Worm (Caenorhabditis elegans) whole organism, L4 larva: ENCODE measurements around the gene shc-3.
A peak's percentile ranks its signal among the peaks of the same experiment; 100 is the strongest.

Experiments
- F10B5.3 ChIP-seq: sonication (generic microtip); optimal IDR thresholded peaks from 2 replicates; lab custom pipeline; 2016; ENCODE audit warnings: mild to moderate bottlenecking, missing genetic modification characterization, missing compliant biosample characterization
- F37D6.2 ChIP-seq: sonication (generic microtip); optimal IDR thresholded peaks from 2 replicates; lab custom pipeline; 2016; ENCODE audit warnings: mild to moderate bottlenecking, missing genetic modification characterization, missing compliant biosample characterization
- F44E2.7 ChIP-seq: fragments of 200-800 bp; sonication (Bioruptor generic); IDR thresholded peaks from 2 replicates; pipeline ENCODE4 v2.1.2; 2022; ENCODE audit warnings: missing genetic modification characterization, missing compliant biosample characterization
- T20F7.1 ChIP-seq: fragments of 200-800 bp; sonication (Bioruptor generic); optimal IDR thresholded peaks from 2 replicates; lab custom pipeline; 2018; ENCODE audit warnings: mild to moderate bottlenecking, missing genetic modification characterization, missing compliant biosample characterization
- T26A8.4 ChIP-seq: fragments of 200-800 bp; sonication (Bioruptor generic); IDR thresholded peaks from 2 replicates; pipeline ENCODE4 v1.3.6; 2022; ENCODE audit warnings: missing genetic modification characterization, missing compliant biosample characterization
- Y75B8A.6 ChIP-seq: fragments of 200-800 bp; sonication (Bioruptor generic); IDR thresholded peaks from 2 replicates; pipeline ENCODE4 v1.3.6; 2022; ENCODE audit warnings: missing genetic modification reagents, missing genetic modification characterization, missing compliant biosample characterization
- aha-1 ChIP-seq: fragments of 150-350 bp; peaks from one replicate; lab custom pipeline; 2014; ENCODE audit warnings: missing biosample characterization, missing genetic modification characterization
- ceh-28 ChIP-seq: fragments of 150-350 bp; optimal IDR thresholded peaks from 2 replicates; lab custom pipeline; 2014; ENCODE audit warnings: missing biosample characterization, missing genetic modification reagents, missing genetic modification characterization
- ceh-62 ChIP-seq: sonication (generic microtip); optimal IDR thresholded peaks from 2 replicates; lab custom pipeline; 2017; ENCODE audit warnings: missing biosample characterization, missing genetic modification characterization
- ceh-82 ChIP-seq: sonication (generic microtip); optimal IDR thresholded peaks from 2 replicates; lab custom pipeline; 2017; ENCODE audit warnings: missing biosample characterization, missing genetic modification characterization
- ces-1 ChIP-seq: fragments of 150-350 bp; sonication (generic microtip); optimal IDR thresholded peaks from 4 replicates; lab custom pipeline; 2014; ENCODE audit warnings: missing biosample characterization, missing genetic modification reagents, missing genetic modification characterization
- dmd-6 ChIP-seq: fragments of 200-800 bp; sonication (Bioruptor generic); IDR thresholded peaks from 2 replicates; pipeline ENCODE4 v1.3.6; 2022; ENCODE audit warnings: missing genetic modification reagents, missing genetic modification characterization, missing compliant biosample characterization
- duxl-1 ChIP-seq: sonication (generic microtip); optimal IDR thresholded peaks from 2 replicates; lab custom pipeline; 2016; ENCODE audit warnings: mild to moderate bottlenecking, missing genetic modification characterization, moderate library complexity, missing compliant biosample characterization; ENCODE audit not compliant: poor library complexity
- dve-1 ChIP-seq: sonication (generic microtip); optimal IDR thresholded peaks from 2 replicates; lab custom pipeline; 2017; ENCODE audit warnings: antibody characterized with exemption, mild to moderate bottlenecking, missing genetic modification characterization, missing compliant biosample characterization; ENCODE audit not compliant: insufficient read depth
- egl-27 ChIP-seq: sonication (generic microtip); optimal IDR thresholded peaks from 3 replicates; lab custom pipeline; 2017; ENCODE audit warnings: missing biosample characterization, missing genetic modification reagents, missing genetic modification characterization
- egl-43 ChIP-seq: fragments of 200-800 bp; sonication (Bioruptor generic); IDR thresholded peaks from 2 replicates; pipeline ENCODE4 v1.3.6; 2022; ENCODE audit warnings: missing genetic modification reagents, missing genetic modification characterization, missing compliant biosample characterization
- fkh-10 ChIP-seq: fragments of 150-350 bp; optimal IDR thresholded peaks from 2 replicates; lab custom pipeline; 2014; ENCODE audit warnings: missing biosample characterization, missing genetic modification reagents, missing genetic modification characterization
- gei-8 ChIP-seq: fragments of 200-800 bp; sonication (Bioruptor generic); optimal IDR thresholded peaks from 2 replicates; lab custom pipeline; 2018; ENCODE audit warnings: mild to moderate bottlenecking, missing genetic modification characterization, missing compliant biosample characterization
- hlh-11 ChIP-seq: fragments of 200-800 bp; sonication (Bioruptor generic); optimal IDR thresholded peaks from 2 replicates; lab custom pipeline; 2018; ENCODE audit warnings: mild to moderate bottlenecking, missing genetic modification characterization, missing compliant biosample characterization
- hmg-1.1 ChIP-seq: fragments of 200-800 bp; sonication (Bioruptor generic); IDR thresholded peaks from 2 replicates; pipeline ENCODE4 v1.3.6; 2022; ENCODE audit warnings: missing genetic modification reagents, missing genetic modification characterization, missing compliant biosample characterization
- jun-1 ChIP-seq: fragments of 150-350 bp; optimal IDR thresholded peaks from 2 replicates; lab custom pipeline; 2014; ENCODE audit warnings: missing biosample characterization, missing genetic modification reagents, missing genetic modification characterization
- lim-7 ChIP-seq: fragments of 200-800 bp; sonication (Bioruptor generic); IDR thresholded peaks from 2 replicates; pipeline ENCODE4 v1.3.6; 2022; ENCODE audit warnings: missing genetic modification characterization, missing compliant biosample characterization
- lin-38 ChIP-seq: fragments of 200-800 bp; sonication (Bioruptor generic); IDR thresholded peaks from 2 replicates; pipeline ENCODE4 v1.3.6; 2022; ENCODE audit warnings: missing genetic modification reagents, missing genetic modification characterization, missing compliant biosample characterization
- lir-3 ChIP-seq: sonication (generic microtip); optimal IDR thresholded peaks from 2 replicates; lab custom pipeline; 2016; ENCODE audit warnings: mild to moderate bottlenecking, missing genetic modification characterization, missing compliant biosample characterization
- lsy-2 ChIP-seq, 2 experiments: fragments of 150-350 bp in 1 of 2; sonication (generic microtip) in 1 of 2; optimal IDR thresholded peaks; 2 replicates each; lab custom pipeline; 2014 to 2017; ENCODE audit warnings: missing biosample characterization in 2 of 2, missing genetic modification characterization in 2 of 2
- mdl-1 ChIP-seq, 2 experiments: fragments of 150-350 bp in 1 of 2; sonication (generic microtip) in 1 of 2; optimal IDR thresholded peaks; 2 replicates each; lab custom pipeline; 2014 to 2017; ENCODE audit warnings: missing biosample characterization in 2 of 2, missing genetic modification characterization in 2 of 2
- mdt-29 ChIP-seq: fragments of 200-800 bp; sonication (Bioruptor generic); IDR thresholded peaks from 2 replicates; pipeline ENCODE4 v1.3.6; 2022; ENCODE audit warnings: missing genetic modification reagents, missing genetic modification characterization, missing compliant biosample characterization
- mes-2 ChIP-seq: sonication (generic microtip); optimal IDR thresholded peaks from 2 replicates; lab custom pipeline; 2016; ENCODE audit warnings: missing genotype, mild to moderate bottlenecking, missing genetic modification characterization, missing compliant biosample characterization; ENCODE audit not compliant: poor library complexity, severe bottlenecking
- mxl-2 ChIP-seq: fragments of 200-800 bp; sonication (Bioruptor generic); conservative IDR thresholded peaks from 2 replicates; pipeline ENCODE4 v1.3.6; 2022; ENCODE audit warnings: missing genetic modification reagents, missing genetic modification characterization, missing compliant biosample characterization
- mxl-3 ChIP-seq: fragments of 200-800 bp; sonication (Bioruptor generic); optimal IDR thresholded peaks from 2 replicates; lab custom pipeline; 2018; ENCODE audit warnings: mild to moderate bottlenecking, missing genetic modification characterization, missing compliant biosample characterization
- nhr-25 ChIP-seq: sonication (generic microtip); optimal IDR thresholded peaks from 2 replicates; lab custom pipeline; 2017; ENCODE audit warnings: missing genetic modification characterization, mild to moderate bottlenecking, missing compliant biosample characterization, antibody characterized with exemption, moderate library complexity, borderline replicate concordance; ENCODE audit not compliant: insufficient read depth
- nhr-41 ChIP-seq: fragments of 200-800 bp; sonication (Bioruptor generic); IDR thresholded peaks from 2 replicates; pipeline ENCODE4 v1.3.6; 2022; ENCODE audit warnings: missing genetic modification reagents, missing genetic modification characterization, missing compliant biosample characterization
- nhr-48 ChIP-seq: sonication (generic microtip); optimal IDR thresholded peaks from 2 replicates; lab custom pipeline; 2016; ENCODE audit warnings: mild to moderate bottlenecking, missing genetic modification characterization, missing compliant biosample characterization
- nhr-77 ChIP-seq: fragments of 150-350 bp; optimal IDR thresholded peaks from 2 replicates; lab custom pipeline; 2014; ENCODE audit warnings: missing biosample characterization, missing genetic modification characterization
- pha-4 ChIP-seq, 2 experiments: fragments of 150-350 bp in 1 of 2; fragments of 200-800 bp in 1 of 2; sonication (Bioruptor generic) in 1 of 2; IDR thresholded peaks in 1 of 2; optimal IDR thresholded peaks in 1 of 2; 2 replicates each; pipeline versions ENCODE4 v1.3.6 to Lab custom; 2014 to 2022; ENCODE audit warnings: missing genetic modification characterization in 2 of 2, missing genetic modification reagents in 2 of 2, missing biosample characterization in 1 of 2, missing compliant biosample characterization in 1 of 2
- snpc-1.2 ChIP-seq: fragments of 200-800 bp; sonication (Bioruptor generic); IDR thresholded peaks from 2 replicates; pipeline ENCODE4 v1.3.6; 2022; ENCODE audit warnings: missing genetic modification reagents, missing genetic modification characterization, missing compliant biosample characterization
- snpc-4 ChIP-seq: fragments of 150-350 bp; optimal IDR thresholded peaks from 2 replicates; lab custom pipeline; 2014; ENCODE audit warnings: missing biosample characterization, missing genetic modification characterization
- tra-1 ChIP-seq: fragments of 200-800 bp; sonication (Bioruptor generic); IDR thresholded peaks from 2 replicates; pipeline ENCODE4 v1.3.6; 2022; ENCODE audit warnings: missing genetic modification reagents, missing genetic modification characterization, missing compliant biosample characterization
- unc-130 ChIP-seq: sonication (generic microtip); optimal IDR thresholded peaks from 2 replicates; lab custom pipeline; 2016; ENCODE audit warnings: missing genetic modification reagents, missing genetic modification characterization, missing compliant biosample characterization
- unc-62 ChIP-seq, 3 experiments: fragments of 150-350 bp in 1 of 3; sonication (generic microtip); optimal IDR thresholded peaks in 2 of 3; peaks in 1 of 3; 1 replicate in 1 of 3; 2 replicates in 2 of 3; lab custom pipeline; 2014 to 2017; ENCODE audit warnings: missing biosample characterization in 3 of 3, missing genetic modification characterization in 3 of 3, missing genetic modification reagents in 3 of 3, missing genotype in 1 of 3
- vab-7 ChIP-seq: fragments of 200-800 bp; sonication (Bioruptor generic); IDR thresholded peaks from 2 replicates; pipeline ENCODE4 v1.3.6; 2022; ENCODE audit warnings: missing genetic modification reagents, missing genetic modification characterization, missing compliant biosample characterization
- zfp-2 ChIP-seq: sonication (generic microtip); optimal IDR thresholded peaks from 2 replicates; lab custom pipeline; 2016; ENCODE audit warnings: mild to moderate bottlenecking, missing genetic modification characterization, missing compliant biosample characterization
- zfp-3 ChIP-seq: fragments of 200-800 bp; sonication (Bioruptor generic); conservative IDR thresholded peaks from 2 replicates; pipeline ENCODE4 v1.3.6; 2022; ENCODE audit warnings: missing genetic modification reagents, missing genetic modification characterization, missing compliant biosample characterization
- zip-11 ChIP-seq: fragments of 200-800 bp; sonication (Bioruptor generic); IDR thresholded peaks from 2 replicates; pipeline ENCODE4 v1.3.6; 2022; ENCODE audit warnings: missing genetic modification characterization, missing compliant biosample characterization
- zip-2 ChIP-seq: fragments of 150-350 bp; optimal IDR thresholded peaks from 2 replicates; lab custom pipeline; 2014; ENCODE audit warnings: missing biosample characterization, missing genetic modification characterization

shc-3 gene

DNA sequence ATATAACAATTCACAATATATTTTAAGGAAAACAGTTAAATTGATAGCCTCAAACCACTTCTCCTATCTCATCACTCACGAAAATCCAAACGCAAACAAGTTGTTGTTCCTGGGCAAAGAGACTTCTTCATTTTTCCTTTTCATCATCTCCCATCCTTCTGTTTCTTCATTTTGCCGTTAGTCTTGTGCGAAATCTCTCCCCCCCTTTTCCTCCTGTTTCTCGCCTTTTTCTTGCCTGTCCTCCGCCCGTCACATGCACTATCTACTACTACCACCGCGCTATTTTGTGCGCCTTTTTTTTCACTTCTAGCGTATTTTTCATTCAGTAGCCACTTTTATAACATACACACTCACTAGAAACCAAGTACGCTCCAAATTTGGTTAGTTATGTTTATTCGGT lies 37.2 kb downstream of the shc-3 start (continued):
- TF ChIP-seq lsy-2 (tag; optimal IDR thresholded peaks at IDR 0.05; lab: Kevin White, UChicago) (peak in 1 of 2 experiments; percentile 32), nhr-25 (tag; lab: Kevin White, UChicago) (no peak), unc-130 (GFP tag; lab: Kevin White, UChicago) (no peak), F44E2.7 (no peak), mdt-29 (no peak), ceh-28 (tag; lab: Kevin White, UChicago) (no peak), lim-7 (GFP tag; lab: Robert Waterston, UW) (no peak), tra-1 (GFP tag; lab: Robert Waterston, UW) (no peak), zip-11 (GFP tag; lab: Robert Waterston, UW) (no peak), egl-27 (tag; lab: Kevin White, UChicago) (no peak), nhr-77 (no peak), mdl-1 (tag; optimal IDR thresholded peaks at IDR 0.05; lab: Kevin White, UChicago) (peak in 1 of 2 experiments; percentile 62), hmg-1.1 (GFP tag; lab: Robert Waterston, UW) (0 out of 2 replicates have a peak, but pooled peaks have one; percentile 28), ceh-82 (tag; lab: Kevin White, UChicago) (no peak), T26A8.4 (GFP tag; lab: Robert Waterston, UW) (no peak), mxl-3 (GFP tag; lab: Kevin White, UChicago) (peak; percentile 29), jun-1 (no peak), egl-43 (GFP tag; lab: Robert Waterston, UW) (no peak), lin-38 (no peak), mes-2 (tag; lab: Kevin White, UChicago) (no peak), gei-8 (no peak)

DNA sequence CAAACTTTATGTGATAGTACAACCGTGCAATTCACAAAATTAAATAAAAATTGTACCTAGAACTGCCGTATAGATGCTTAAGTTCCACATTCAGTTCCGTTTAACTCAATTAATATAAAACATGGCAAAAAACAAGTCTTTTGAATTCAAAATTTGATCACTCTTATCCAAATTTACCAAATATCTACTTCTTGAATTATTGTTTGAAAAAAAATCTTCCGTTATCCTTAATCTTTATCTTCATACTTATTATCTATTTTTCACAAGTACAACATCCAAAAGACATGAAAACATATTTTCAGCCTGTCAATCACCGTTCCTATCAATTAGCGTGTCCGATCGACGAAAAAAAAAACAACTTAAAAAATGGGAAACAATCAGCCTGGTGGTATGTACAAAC lies 38.1 kb downstream of the shc-3 start, which contains the start of gene aakb-1:
aakb-1 (plus strand) TSS at position 301 of the 400 bp plus-strand sequence.
- TF ChIP-seq egl-27 (tag; lab: Kevin White, UChicago) (no peak), fkh-10 (GFP tag; lab: Kevin White, UChicago) (no peak), nhr-48 (tag; lab: Kevin White, UChicago) (no peak), mes-2 (tag; lab: Kevin White, UChicago) (no peak), lin-38 (no peak), ceh-62 (tag; lab: Kevin White, UChicago) (no peak), ces-1 (GFP tag; lab: Kevin White, UChicago) (no peak), zip-2 (tag; lab: Kevin White, UChicago) (no peak), F37D6.2 (tag; lab: Kevin White, UChicago) (no peak), snpc-1.2 (GFP tag; lab: Robert Waterston, UW) (no peak), zfp-2 (tag; lab: Kevin White, UChicago) (no peak), T20F7.1 (GFP tag; lab: Kevin White, UChicago) (no peak), pha-4 (GFP tag; IDR thresholded peaks at IDR 0.05; lab: Robert Waterston, UW) (no peak), pha-4 (tag; optimal IDR thresholded peaks at IDR 0.05; lab: Kevin White, UChicago) (no peak), vab-7 (no peak), snpc-4 (tag; lab: Kevin White, UChicago) (no peak)

DNA sequence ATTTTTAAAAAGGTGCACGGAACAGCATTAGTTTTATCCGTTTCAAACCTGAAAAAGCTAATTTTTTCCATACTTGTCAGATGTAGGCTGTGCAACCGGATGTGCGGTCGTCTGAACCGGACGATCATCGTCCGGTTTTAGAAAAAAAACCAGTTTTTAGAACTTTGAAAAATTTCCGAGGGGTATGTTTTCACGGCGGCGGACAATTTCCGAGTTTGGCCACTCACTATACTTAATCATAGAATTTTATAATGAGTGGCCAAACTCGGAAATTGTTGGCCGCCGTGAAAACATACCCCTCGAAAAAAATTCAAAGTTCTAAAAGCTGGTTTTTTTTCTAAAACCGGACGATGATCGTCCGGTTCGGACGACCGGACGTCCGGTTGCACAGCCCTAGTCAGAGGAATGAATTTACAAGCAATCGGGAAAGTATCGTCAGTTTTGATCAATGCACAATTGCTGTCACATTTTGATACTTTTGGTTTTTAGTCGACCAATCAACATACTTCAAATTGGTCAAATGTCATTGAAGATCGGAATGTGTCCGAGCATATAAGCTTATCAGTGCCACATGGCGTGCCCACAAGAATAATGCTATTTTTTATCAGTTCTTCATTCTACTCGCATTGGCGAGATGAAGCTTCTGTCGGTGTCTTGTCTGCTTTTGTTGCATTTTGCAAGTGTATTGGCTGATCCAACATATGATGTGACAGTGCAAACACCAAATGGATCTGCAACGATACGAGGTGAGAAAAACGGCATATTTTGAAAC lies 42.5 kb downstream of the shc-3 start, which contains the start of gene cest-13:
cest-13 (plus strand) TSS at position 562 of the 772 bp plus-strand sequence.
- TF ChIP-seq hlh-11 (tag; lab: Kevin White, UChicago) = peak; percentile 45
- TF ChIP-seq mdl-1 (tag; optimal IDR thresholded peaks at IDR 0.05; lab: Kevin White, UChicago) = no peak
- no peak for TF ChIP-seq Y75B8A.6 (GFP tag; lab: Robert Waterston, UW)
- TF ChIP-seq mxl-3 (GFP tag; lab: Kevin White, UChicago) = peak; percentile 72
- TF ChIP-seq dve-1 = peak; percentile 61
- TF ChIP-seq duxl-1 (tag; lab: Kevin White, UChicago) = no peak
- 0 out of 2 replicates have a peak, but pooled peaks have one; percentile 31 for TF ChIP-seq nhr-41 (GFP tag; lab: Robert Waterston, UW)
- no peak for TF ChIP-seq mxl-2 (GFP tag; lab: Robert Waterston, UW)
- peak; percentile 39 for TF ChIP-seq aha-1 (tag; lab: Kevin White, UChicago)
- no peak for TF ChIP-seq F10B5.3 (tag; lab: Kevin White, UChicago)
- TF ChIP-seq zfp-3 (GFP tag; lab: Robert Waterston, UW) = no peak
- TF ChIP-seq mes-2 (tag; lab: Kevin White, UChicago) = no peak
- peak in 1 of 2 experiments; percentile 22 for TF ChIP-seq unc-62 (GFP tag; optimal IDR thresholded peaks at IDR 0.05 in 1 of 2; lab: Kevin White, UChicago)
- TF ChIP-seq unc-62 (tag; optimal IDR thresholded peaks at IDR 0.05; lab: Kevin White, UChicago) = no peak
- TF ChIP-seq T20F7.1 (GFP tag; lab: Kevin White, UChicago) = no peak
- peak; percentile 98 for TF ChIP-seq dmd-6 (GFP tag; lab: Robert Waterston, UW)
- no peak for TF ChIP-seq lir-3 (tag; lab: Kevin White, UChicago)
